Fruit fly (Drosophila melanogaster): Measurements from ENCODE around the gene Doc2.

DNA sequence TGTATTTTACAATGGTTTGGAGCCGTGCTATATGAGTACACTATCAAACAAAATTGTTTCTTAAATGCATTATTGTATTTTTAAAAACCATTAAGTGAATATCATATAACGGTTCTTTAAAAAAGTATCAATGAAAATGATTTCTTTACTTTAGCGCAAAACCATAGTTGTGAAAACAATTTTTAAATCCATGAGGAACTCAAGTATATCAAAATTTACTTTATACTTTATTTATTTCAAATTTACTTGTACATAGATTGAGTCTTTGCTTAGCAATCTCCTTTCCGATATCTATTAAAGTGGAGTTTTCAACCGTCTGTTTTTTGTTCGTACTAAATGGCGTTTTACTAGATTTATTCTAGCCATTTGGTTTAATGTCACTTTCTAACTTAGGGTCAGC, 28.0 kb upstream of the Doc2 start, which contains the start of gene Argk2:
- TF ChIP-seq CG3919 (GFP tag; optimal IDR thresholded peaks at IDR 0.05): no peak
- TF ChIP-seq dsx (GFP tag; optimal IDR thresholded peaks at IDR 0.05; ENCODE audit: poor library complexity, severe bottlenecking): no peak
- no peak for TF ChIP-seq CG8319 (GFP tag; optimal IDR thresholded peaks at IDR 0.05)
- TF ChIP-seq fd59A (GFP tag; optimal IDR thresholded peaks at IDR 0.05): no peak
- no peak for TF ChIP-seq cyc (GFP tag; optimal IDR thresholded peaks at IDR 0.05)
- TF ChIP-seq salr (GFP tag; optimal IDR thresholded peaks at IDR 0.05): no peak

Data from whole organism, prepupa.